Worm (Caenorhabditis elegans) whole organism, early embryonic: ENCODE measurements around the gene tmed-13.

ENCODE experiments used
- B0310.2 ChIP-seq: sonication (generic microtip); optimal IDR thresholded peaks from 2 replicates; lab custom pipeline; 2016; ENCODE audit warnings: mild to moderate bottlenecking, missing genetic modification characterization, missing compliant biosample characterization
- F13C5.2 ChIP-seq: sonication (generic microtip); optimal IDR thresholded peaks from 2 replicates; lab custom pipeline; 2017; ENCODE audit warnings: mild to moderate bottlenecking, missing genetic modification characterization, inconsistent platforms, missing compliant biosample characterization
- aly-1 ChIP-seq: sonication (generic microtip); optimal IDR thresholded peaks from 2 replicates; lab custom pipeline; 2016; ENCODE audit warnings: missing genetic modification characterization, missing compliant biosample characterization
- ama-1 ChIP-seq: fragments of 150-350 bp; optimal IDR thresholded peaks from 2 replicates; lab custom pipeline; 2014
- ceh-13 ChIP-seq: fragments of 200-800 bp; sonication (Bioruptor generic); optimal IDR thresholded peaks from 2 replicates; lab custom pipeline; 2018; ENCODE audit warnings: mild to moderate bottlenecking, missing genetic modification characterization, missing compliant biosample characterization
- ceh-36 ChIP-seq: sonication (generic microtip); optimal IDR thresholded peaks from 2 replicates; lab custom pipeline; 2016; ENCODE audit warnings: missing genetic modification characterization, inconsistent platforms, missing compliant biosample characterization
- ets-7 ChIP-seq: sonication (generic microtip); optimal IDR thresholded peaks from 2 replicates; lab custom pipeline; 2016; ENCODE audit warnings: missing genotype, missing genetic modification characterization, missing compliant biosample characterization
- flt-1 ChIP-seq: fragments of 200-800 bp; sonication (Bioruptor generic); IDR thresholded peaks from 2 replicates; pipeline ENCODE4 v1.3.6; 2022; ENCODE audit warnings: missing genetic modification characterization, missing compliant biosample characterization
- hmbx-1 ChIP-seq: sonication (generic microtip); optimal IDR thresholded peaks from 2 replicates; lab custom pipeline; 2016; ENCODE audit warnings: mild to moderate bottlenecking, missing genetic modification characterization, missing compliant biosample characterization
- hmg-4 ChIP-seq: fragments of 200-800 bp; sonication (Bioruptor generic); optimal IDR thresholded peaks from 2 replicates; lab custom pipeline; 2018; ENCODE audit warnings: mild to moderate bottlenecking, missing genetic modification characterization, missing compliant biosample characterization
- hnd-1 ChIP-seq: sonication (generic microtip); optimal IDR thresholded peaks from 2 replicates; lab custom pipeline; 2016; ENCODE audit warnings: missing genetic modification characterization, missing compliant biosample characterization
- pes-1 ChIP-seq: fragments of 200-800 bp; sonication (Bioruptor generic); IDR thresholded peaks from 2 replicates; pipeline ENCODE4 v1.3.6; 2022; ENCODE audit warnings: missing genetic modification reagents, missing genetic modification characterization, missing compliant biosample characterization
- scrt-1 ChIP-seq: fragments of 200-800 bp; sonication (Bioruptor generic); IDR thresholded peaks from 2 replicates; pipeline ENCODE4 v1.3.6; 2022; ENCODE audit warnings: missing genetic modification characterization, missing compliant biosample characterization
- sea-1 ChIP-seq: fragments of 200-800 bp; sonication (Bioruptor generic); conservative IDR thresholded peaks from 2 replicates; pipeline ENCODE4 v1.3.6; 2022; ENCODE audit warnings: missing genetic modification characterization, missing compliant biosample characterization
- tbx-11 ChIP-seq: fragments of 200-800 bp; sonication (Bioruptor generic); IDR thresholded peaks from 2 replicates; pipeline ENCODE4 v1.3.6; 2022; ENCODE audit warnings: missing genetic modification characterization, missing compliant biosample characterization
- tbx-37 ChIP-seq: fragments of 200-800 bp; sonication (Bioruptor generic); conservative IDR thresholded peaks from 2 replicates; pipeline ENCODE4 v1.3.6; 2022; ENCODE audit warnings: missing genetic modification reagents, missing genetic modification characterization, missing compliant biosample characterization
- tra-4 ChIP-seq: sonication (generic microtip); optimal IDR thresholded peaks from 2 replicates; lab custom pipeline; 2017; ENCODE audit warnings: missing genetic modification characterization, missing compliant biosample characterization

The tmed-13 gene

ce11 chrIV:6471216-6471615 lies at the start of gene tmed-13:
tmed-13 (minus strand) TSS chrIV:6471384.
- no peak for TF ChIP-seq B0310.2 (tag; lab: Kevin White, UChicago)
- no peak for TF ChIP-seq ceh-13

ce11 chrIV:6519593-6519992 lies 48.4 kb upstream of the tmed-13 start, which contains the start of gene C01G5.9:
C01G5.9 (plus strand) TSS chrIV:6519893.
- TF ChIP-seq tbx-11 (GFP tag; lab: Robert Waterston, UW) (no peak), ceh-13 (no peak), tra-4 (tag; lab: Kevin White, UChicago) (no peak), ets-7 (tag; lab: Kevin White, UChicago) (no peak)

ce11 chrIV:6517859-6518258 lies 46.7 kb upstream of the tmed-13 start, which contains the start of gene C01G5.7:
C01G5.7 (plus strand) TSS chrIV:6518159.
- TF ChIP-seq tra-4 (tag; lab: Kevin White, UChicago), result no peak

- TF ChIP-seq tbx-11 (GFP tag; lab: Robert Waterston, UW) (no peak), hmbx-1 (tag; lab: Kevin White, UChicago) (no peak), hnd-1 (tag; lab: Kevin White, UChicago) (no peak), flt-1 (no peak), tra-4 (tag; lab: Kevin White, UChicago) (no peak), tbx-37 (GFP tag; lab: Robert Waterston, UW) (no peak), aly-1 (tag; lab: Kevin White, UChicago) (no peak), pes-1 (GFP tag; lab: Robert Waterston, UW) (no peak), scrt-1 (GFP tag; lab: Robert Waterston, UW) (no peak)
Observed at ce11 chrIV:6514700-6515099, 43.5 kb upstream of the tmed-13 start.

- TF ChIP-seq sea-1 (GFP tag; lab: Robert Waterston, UW), result no peak
Observed at ce11 chrIV:6511767-6512166, 40.6 kb upstream of the tmed-13 start.

ce11 chrIV:6506424-6506823 lies 35.2 kb upstream of the tmed-13 start, which contains the start of gene pqn-89:
pqn-89 (plus strand) TSS chrIV:6506724.
- TF ChIP-seq ceh-36 (tag; lab: Kevin White, UChicago) (no peak), ama-1 (lab: Kevin White, UChicago) (no peak), pes-1 (GFP tag; lab: Robert Waterston, UW) (no peak)

ce11 chrIV:6502725-6503124 lies 31.5 kb upstream of the tmed-13 start:
- TF ChIP-seq pes-1 (GFP tag; lab: Robert Waterston, UW) (no peak), sea-1 (GFP tag; lab: Robert Waterston, UW) (no peak), aly-1 (tag; lab: Kevin White, UChicago) (no peak), B0310.2 (tag; lab: Kevin White, UChicago) (no peak)

- TF ChIP-seq B0310.2 (tag; lab: Kevin White, UChicago) (no peak), hmg-4 (GFP tag; lab: Kevin White, UChicago) (no peak), scrt-1 (GFP tag; lab: Robert Waterston, UW) (no peak), ceh-36 (tag; lab: Kevin White, UChicago) (no peak), sea-1 (GFP tag; lab: Robert Waterston, UW) (no peak), hnd-1 (tag; lab: Kevin White, UChicago) (no peak), F13C5.2 (tag; lab: Kevin White, UChicago) (no peak), ama-1 (lab: Kevin White, UChicago) (no peak), ets-7 (tag; lab: Kevin White, UChicago) (no peak)
Observed at ce11 chrIV:6500843-6501242, 29.7 kb upstream of the tmed-13 start.

- no peak for TF ChIP-seq ceh-36 (tag; lab: Kevin White, UChicago)
- TF ChIP-seq hmg-4 (GFP tag; lab: Kevin White, UChicago), result no peak
- no peak for TF ChIP-seq tbx-37 (GFP tag; lab: Robert Waterston, UW)
- no peak for TF ChIP-seq tbx-11 (GFP tag; lab: Robert Waterston, UW)
- TF ChIP-seq sea-1 (GFP tag; lab: Robert Waterston, UW), result no peak
- no peak for TF ChIP-seq hnd-1 (tag; lab: Kevin White, UChicago)
- TF ChIP-seq aly-1 (tag; lab: Kevin White, UChicago), result no peak
- TF ChIP-seq ets-7 (tag; lab: Kevin White, UChicago), result no peak
Observed at ce11 chrIV:6500433-6500832, 29.2 kb upstream of the tmed-13 start.

- TF ChIP-seq tra-4 (tag; lab: Kevin White, UChicago), result no peak
- no peak for TF ChIP-seq pes-1 (GFP tag; lab: Robert Waterston, UW)
- TF ChIP-seq F13C5.2 (tag; lab: Kevin White, UChicago), result no peak
- TF ChIP-seq ets-7 (tag; lab: Kevin White, UChicago), result no peak
- no peak for TF ChIP-seq flt-1
- no peak for TF ChIP-seq ceh-36 (tag; lab: Kevin White, UChicago)
- TF ChIP-seq tbx-11 (GFP tag; lab: Robert Waterston, UW), result no peak
Observed at ce11 chrIV:6496103-6496502, 24.9 kb upstream of the tmed-13 start.
